Fruit fly (Drosophila melanogaster) whole organism, embryonic: Measurements from ENCODE around the gene vers.

ENCODE experiments used
- ATbp ChIP-seq: fragments of 200-800 bp; sonication (Bioruptor generic); optimal IDR thresholded peaks from 2 replicates; lab custom pipeline; 2017; ENCODE audit warnings: missing biosample characterization, mild to moderate bottlenecking, missing genetic modification characterization, missing genetic modification reagents
- Atf-2 ChIP-seq: fragments of 200-800 bp; sonication (Bioruptor generic); optimal IDR thresholded peaks from 2 replicates; lab custom pipeline; 2016; ENCODE audit warnings: missing biosample characterization, missing genetic modification characterization
- Atf3 ChIP-seq: fragments of 200-800 bp; sonication (Bioruptor generic); optimal IDR thresholded peaks from 3 replicates; lab custom pipeline; 2016; ENCODE audit warnings: missing biosample characterization, missing genetic modification characterization
- B-H1 ChIP-seq: fragments of 200-800 bp; sonication (Bioruptor generic); IDR thresholded peaks from 3 replicates; pipeline ENCODE4 v1.3.6; 2022; ENCODE audit warnings: missing biosample characterization, missing genetic modification characterization
- Blimp-1 ChIP-seq: fragments of 200-800 bp; sonication (Bioruptor generic); optimal IDR thresholded peaks from 3 replicates; lab custom pipeline; 2018; ENCODE audit warnings: missing biosample characterization, missing genetic modification characterization, mild to moderate bottlenecking, moderate library complexity, missing genetic modification reagents
- CG10267 ChIP-seq: fragments of 200-800 bp; sonication (Bioruptor generic); optimal IDR thresholded peaks from 2 replicates; lab custom pipeline; 2018; ENCODE audit warnings: missing biosample characterization, mild to moderate bottlenecking, missing genetic modification characterization, moderate library complexity
- CG10979 ChIP-seq: fragments of 200-800 bp; sonication (Bioruptor generic); optimal IDR thresholded peaks from 2 replicates; lab custom pipeline; 2018; ENCODE audit warnings: missing biosample characterization, mild to moderate bottlenecking, missing genetic modification characterization, moderate library complexity
- CG11696 ChIP-seq: fragments of 200-800 bp; sonication (Bioruptor generic); IDR thresholded peaks from 2 replicates; pipeline ENCODE4 v1.3.6; 2022; ENCODE audit warnings: missing biosample characterization, missing genetic modification characterization
- CG13624 ChIP-seq: fragments of 200-800 bp; sonication (Bioruptor generic); optimal IDR thresholded peaks from 2 replicates; lab custom pipeline; 2016; ENCODE audit warnings: missing biosample characterization, missing genetic modification characterization
- CG1603 ChIP-seq: fragments of 200-800 bp; sonication (Bioruptor generic); optimal IDR thresholded peaks from 2 replicates; lab custom pipeline; 2019; ENCODE audit warnings: missing biosample characterization, mild to moderate bottlenecking, missing genetic modification characterization, moderate library complexity
- CG2875 ChIP-seq: fragments of 200-800 bp; sonication (Bioruptor generic); optimal IDR thresholded peaks from 2 replicates; lab custom pipeline; 2017; ENCODE audit warnings: missing biosample characterization, mild to moderate bottlenecking, missing genetic modification characterization, missing genetic modification reagents
- CG3163 ChIP-seq: fragments of 200-800 bp; sonication (Bioruptor generic); optimal IDR thresholded peaks from 3 replicates; lab custom pipeline; 2016; ENCODE audit warnings: missing biosample characterization, missing genetic modification characterization
- CG32772 ChIP-seq: fragments of 200-800 bp; sonication (Bioruptor generic); IDR thresholded peaks from 2 replicates; pipeline ENCODE4 v1.3.6; 2022; ENCODE audit warnings: missing biosample characterization, missing genetic modification characterization
- CG3281 ChIP-seq: fragments of 200-800 bp; sonication (Bioruptor generic); optimal IDR thresholded peaks from 3 replicates; lab custom pipeline; 2017; ENCODE audit warnings: missing biosample characterization, mild to moderate bottlenecking, missing genetic modification characterization
- CG3407 ChIP-seq: fragments of 200-800 bp; sonication (Bioruptor generic); optimal IDR thresholded peaks from 2 replicates; lab custom pipeline; 2018; ENCODE audit warnings: missing biosample characterization, mild to moderate bottlenecking, missing genetic modification characterization
- CG4820 ChIP-seq: fragments of 200-800 bp; sonication (Bioruptor generic); optimal IDR thresholded peaks from 3 replicates; lab custom pipeline; 2016; ENCODE audit warnings: missing biosample characterization, missing genetic modification characterization
- CG6683 ChIP-seq: fragments of 200-800 bp; sonication (Bioruptor generic); optimal IDR thresholded peaks from 2 replicates; lab custom pipeline; 2017; ENCODE audit warnings: missing biosample characterization, mild to moderate bottlenecking, missing genetic modification characterization, missing genetic modification reagents
- CG6854 ChIP-seq: fragments of 200-800 bp; sonication (Bioruptor generic); optimal IDR thresholded peaks from 3 replicates; lab custom pipeline; 2017; ENCODE audit warnings: missing biosample characterization, mild to moderate bottlenecking, missing genetic modification characterization
- CG7745 ChIP-seq: fragments of 200-800 bp; sonication (Bioruptor generic); optimal IDR thresholded peaks from 2 replicates; lab custom pipeline; 2018; ENCODE audit warnings: missing biosample characterization, mild to moderate bottlenecking, missing genetic modification characterization, moderate library complexity
- CG8765 ChIP-seq: fragments of 200-800 bp; sonication (Bioruptor generic); IDR thresholded peaks from 2 replicates; pipeline ENCODE4 v1.3.6; 2022; ENCODE audit warnings: missing biosample characterization, missing genetic modification characterization
- CG9215 ChIP-seq: fragments of 200-800 bp; sonication (Bioruptor generic); IDR thresholded peaks from 2 replicates; pipeline ENCODE4 v1.3.6; 2022; ENCODE audit warnings: missing biosample characterization, missing genetic modification characterization
- D19A ChIP-seq: fragments of 200-800 bp; optimal IDR thresholded peaks from 3 replicates; lab custom pipeline; 2019; ENCODE audit warnings: missing biosample characterization, mild to moderate bottlenecking, missing genetic modification characterization, moderate library complexity
- Dbx ChIP-seq: fragments of 200-800 bp; sonication (Bioruptor generic); IDR thresholded peaks from 3 replicates; pipeline ENCODE4 v1.3.6; 2022; ENCODE audit warnings: missing biosample characterization, missing genetic modification characterization
- Dek ChIP-seq: fragments of 200-800 bp; sonication (Bioruptor generic); optimal IDR thresholded peaks from 3 replicates; lab custom pipeline; 2019; ENCODE audit warnings: missing biosample characterization, mild to moderate bottlenecking, missing genetic modification characterization, moderate library complexity
- Dip3 ChIP-seq: fragments of 200-800 bp; sonication (Bioruptor generic); optimal IDR thresholded peaks from 3 replicates; lab custom pipeline; 2016; ENCODE audit warnings: missing biosample characterization, missing genetic modification characterization
- E2f2 ChIP-seq: fragments of 200-800 bp; sonication (Bioruptor generic); IDR thresholded peaks from 2 replicates; pipeline ENCODE4 v1.3.6; 2022; ENCODE audit warnings: missing biosample characterization, missing genetic modification characterization
- Ets97D ChIP-seq: fragments of 200-800 bp; sonication (Bioruptor generic); optimal IDR thresholded peaks from 3 replicates; lab custom pipeline; 2016; ENCODE audit warnings: missing biosample characterization, missing genetic modification characterization
- Kr ChIP-seq: fragments of 200-800 bp; sonication (Bioruptor generic); optimal IDR thresholded peaks from 2 replicates; lab custom pipeline; 2017; ENCODE audit warnings: missing biosample characterization, mild to moderate bottlenecking, missing genetic modification characterization
- Mrtf ChIP-seq: fragments of 200-800 bp; sonication (Bioruptor generic); IDR thresholded peaks from 3 replicates; pipeline ENCODE4 v1.3.6; 2022; ENCODE audit warnings: missing biosample characterization, missing genetic modification characterization
- NC2β ChIP-seq: fragments of 200-800 bp; sonication (Bioruptor generic); optimal IDR thresholded peaks from 2 replicates; lab custom pipeline; 2016; ENCODE audit warnings: missing biosample characterization, missing genetic modification characterization
- Neu2 ChIP-seq: fragments of 200-800 bp; sonication (Bioruptor generic); optimal IDR thresholded peaks from 3 replicates; lab custom pipeline; 2016; ENCODE audit warnings: missing biosample characterization, missing genetic modification characterization, borderline replicate concordance
- Optix ChIP-seq: fragments of 200-800 bp; sonication (Bioruptor generic); IDR thresholded peaks from 3 replicates; pipeline ENCODE4 v1.3.6; 2022; ENCODE audit warnings: missing biosample characterization, missing genetic modification characterization
- Ssrp ChIP-seq: fragments of 200-800 bp; sonication (Bioruptor generic); optimal IDR thresholded peaks from 2 replicates; lab custom pipeline; 2018; ENCODE audit warnings: missing biosample characterization, mild to moderate bottlenecking, missing genetic modification characterization, moderate library complexity
- Stat92E ChIP-seq, 3 experiments: fragments of >200 bp in 2 of 3; fragments of 200-800 bp in 1 of 3; sonication (Bioruptor generic) in 1 of 3; optimal IDR thresholded peaks; 2 replicates each; lab custom pipeline; 2017 to 2019; ENCODE audit warnings: missing biosample characterization in 3 of 3, missing genetic modification characterization in 3 of 3, mild to moderate bottlenecking in 1 of 3, moderate library complexity in 1 of 3
- Xrp1 ChIP-seq: fragments of 200-800 bp; sonication (Bioruptor generic); IDR thresholded peaks from 2 replicates; pipeline ENCODE4 v1.3.6; 2022; ENCODE audit warnings: missing biosample characterization, missing genetic modification characterization
- ap ChIP-seq: fragments of 200-800 bp; sonication (Bioruptor generic); IDR thresholded peaks from 2 replicates; pipeline ENCODE4 v1.3.6; 2022; ENCODE audit warnings: missing biosample characterization, missing genetic modification characterization
- chinmo ChIP-seq: fragments of 200-800 bp; sonication (Bioruptor generic); IDR thresholded peaks from 4 replicates; pipeline ENCODE4 v1.3.6; 2022; ENCODE audit warnings: missing biosample characterization, missing genetic modification characterization; ENCODE audit not compliant: partially characterized antibody
- ci ChIP-seq: fragments of 200-800 bp; sonication (Bioruptor generic); IDR thresholded peaks from 3 replicates; pipeline ENCODE4 v1.3.6; 2022; ENCODE audit warnings: missing biosample characterization, missing genetic modification characterization
- dpn ChIP-seq, 2 experiments: fragments of 200-800 bp; sonication (Bioruptor generic); optimal IDR thresholded peaks; 3 replicates each; lab custom pipeline; 2016; ENCODE audit warnings: missing biosample characterization in 2 of 2, missing genetic modification characterization in 2 of 2
- eyg ChIP-seq: fragments of 200-800 bp; sonication (Bioruptor generic); optimal IDR thresholded peaks from 3 replicates; lab custom pipeline; 2016; ENCODE audit warnings: missing biosample characterization, missing genetic modification characterization
- lov ChIP-seq, 2 experiments: fragments of 200-800 bp in 1 of 2; fragments of >200 bp in 1 of 2; sonication (Bioruptor generic) in 1 of 2; IDR thresholded peaks in 1 of 2; optimal IDR thresholded peaks in 1 of 2; 2 replicates in 1 of 2; 3 replicates in 1 of 2; pipeline versions ENCODE4 v1.3.6 to Lab custom; 2017 to 2022; ENCODE audit warnings: missing biosample characterization in 1 of 2, missing genetic modification characterization in 1 of 2
- pita ChIP-seq: fragments of 200-800 bp; sonication (Bioruptor generic); optimal IDR thresholded peaks from 2 replicates; lab custom pipeline; 2017; ENCODE audit warnings: missing biosample characterization, mild to moderate bottlenecking, missing genetic modification characterization
- psq ChIP-seq: fragments of 200-800 bp; sonication (Bioruptor generic); optimal IDR thresholded peaks from 2 replicates; lab custom pipeline; 2017; ENCODE audit warnings: missing biosample characterization, missing genetic modification characterization
- ranshi ChIP-seq: fragments of 200-800 bp; sonication (Bioruptor generic); IDR thresholded peaks from 2 replicates; pipeline ENCODE4 v1.3.6; 2022; ENCODE audit warnings: missing biosample characterization, missing genetic modification characterization
- repo ChIP-seq: fragments of 200-800 bp; sonication (Bioruptor generic); optimal IDR thresholded peaks from 2 replicates; lab custom pipeline; 2016; ENCODE audit warnings: missing biosample characterization, missing genetic modification characterization
- sens ChIP-seq: fragments of 200-800 bp; sonication (Bioruptor generic); peaks from one replicate; lab custom pipeline; 2016; ENCODE audit warnings: missing biosample characterization, missing genetic modification characterization
- so ChIP-seq: fragments of 200-800 bp; sonication (Bioruptor generic); IDR thresholded peaks from 3 replicates; pipeline ENCODE4 v1.3.6; 2022; ENCODE audit warnings: missing biosample characterization, missing genetic modification characterization
- trem ChIP-seq: fragments of 200-800 bp; optimal IDR thresholded peaks from 3 replicates; lab custom pipeline; 2019; ENCODE audit warnings: missing biosample characterization, mild to moderate bottlenecking, missing genetic modification characterization, moderate library complexity
- z ChIP-seq: fragments of 200-800 bp; sonication (Bioruptor generic); IDR thresholded peaks from 3 replicates; pipeline ENCODE4 v1.3.6; 2022; ENCODE audit warnings: missing biosample characterization, missing genetic modification characterization
- zfh1 ChIP-seq: fragments of 200-800 bp; sonication (Bioruptor generic); IDR thresholded peaks from 3 replicates; pipeline ENCODE4 v1.3.6; 2022; ENCODE audit warnings: missing biosample characterization, missing genetic modification characterization

Gene vers

dm6 chr3L:12107378-12107777 lies 8.5 kb upstream of the vers start (continued):
- TF ChIP-seq Atf-2 (GFP tag; lab: Kevin White, UChicago) (no peak), trem (tag; lab: Kevin White, UChicago) (no peak), z (no peak), CG3407 (GFP tag; lab: Kevin White, UChicago) (no peak), dpn (GFP tag; optimal IDR thresholded peaks at IDR 0.05; lab: Kevin White, UChicago) (no peak), chinmo (GFP tag; lab: Robert Waterston, UW) (0 out of 4 replicates have a peak, but pooled peaks have one; percentile 62), CG3163 (GFP tag; lab: Kevin White, UChicago) (no peak), Mrtf (no peak)

- TF ChIP-seq Dbx (GFP tag; lab: Robert Waterston, UW) = no peak
- no peak for TF ChIP-seq Ets97D (GFP tag; lab: Kevin White, UChicago)
- no peak for TF ChIP-seq ap (GFP tag; lab: Robert Waterston, UW)
- TF ChIP-seq E2f2 (GFP tag; lab: Robert Waterston, UW) = no peak
- no peak for TF ChIP-seq CG4820 (GFP tag; lab: Kevin White, UChicago)
- no peak for TF ChIP-seq CG2875 (GFP tag; lab: Kevin White, UChicago)
- TF ChIP-seq CG6683 (GFP tag; lab: Kevin White, UChicago) = no peak
- TF ChIP-seq Kr = no peak
- no peak for TF ChIP-seq Dip3 (GFP tag; lab: Kevin White, UChicago)
- TF ChIP-seq CG11696 (GFP tag; lab: Robert Waterston, UW) = peak; percentile 58
- TF ChIP-seq B-H1 (GFP tag; lab: Robert Waterston, UW) = no peak
- TF ChIP-seq CG8765 (GFP tag; lab: Robert Waterston, UW) = no peak
- TF ChIP-seq CG9215 = no peak
- TF ChIP-seq Blimp-1 (GFP tag; lab: Kevin White, UChicago) = peak; percentile 30
- peak; percentile 20; the same call in 1 of the 3 replicates for TF ChIP-seq ci
- TF ChIP-seq Atf3 (GFP tag; lab: Kevin White, UChicago) = no peak
- no peak for TF ChIP-seq Optix (GFP tag; lab: Robert Waterston, UW)
- no peak for TF ChIP-seq CG13624
- no peak for TF ChIP-seq Ssrp (tag; lab: Kevin White, UChicago)
- TF ChIP-seq zfh1 (GFP tag; lab: Robert Waterston, UW) = 0 out of 3 replicates have a peak, but pooled peaks have one; percentile 18
- TF ChIP-seq D19A = no peak
- no peak for TF ChIP-seq CG1603 (tag; lab: Kevin White, UChicago)
- TF ChIP-seq sens (GFP tag; lab: Kevin White, UChicago) = peak; percentile 44
- TF ChIP-seq repo (GFP tag; lab: Kevin White, UChicago) = no peak
- TF ChIP-seq CG7745 (tag; lab: Kevin White, UChicago) = no peak
- TF ChIP-seq eyg (GFP tag; lab: Kevin White, UChicago) = no peak
- TF ChIP-seq lov (optimal IDR thresholded peaks at IDR 0.05; lab: Kevin White, UChicago) = no peak
- no peak for TF ChIP-seq lov (GFP tag; IDR thresholded peaks at IDR 0.05; lab: Robert Waterston, UW)
- TF ChIP-seq ATbp (GFP tag; lab: Kevin White, UChicago) = no peak
- no peak for TF ChIP-seq Neu2 (GFP tag; lab: Kevin White, UChicago)
- no peak for TF ChIP-seq NC2β
- peak; percentile 5 for TF ChIP-seq CG10267 (tag; lab: Kevin White, UChicago)
- TF ChIP-seq ranshi (GFP tag; lab: Robert Waterston, UW) = no peak
- no peak for TF ChIP-seq CG6854 (GFP tag; lab: Kevin White, UChicago)
- no peak for TF ChIP-seq Stat92E (GFP tag; optimal IDR thresholded peaks at IDR 0.05; lab: Kevin White, UChicago)
- no peak for TF ChIP-seq Dek (tag; lab: Kevin White, UChicago)
- peak; percentile 37 for TF ChIP-seq CG10979 (tag; lab: Kevin White, UChicago)
- 0 out of 2 replicates have a peak, but pooled peaks have one; percentile 11 for TF ChIP-seq Xrp1 (GFP tag; lab: Robert Waterston, UW)
- no peak for TF ChIP-seq CG3281 (GFP tag; lab: Kevin White, UChicago)
- no peak for TF ChIP-seq pita (GFP tag; lab: Kevin White, UChicago)
- no peak for TF ChIP-seq psq (GFP tag; lab: Kevin White, UChicago)
- no peak for TF ChIP-seq CG32772 (GFP tag; lab: Robert Waterston, UW)
- no peak for TF ChIP-seq so (GFP tag; lab: Robert Waterston, UW)
These were observed 7.4 kb upstream of the vers start for dm6 chr3L:12108515-12108914.
